Fruit fly (Drosophila melanogaster): ENCODE results near the gene Usp14.

The Usp14 gene

dm6 chr2L:10331066-10331847 is 17.1 kb upstream of the Usp14 start, which contains the start of the genes Schip1 and Cox10:
TSS of gene Schip1 (minus strand) at chr2L:10331116.
TSS of gene Cox10 (plus strand) at chr2L:10331471.
- no peak for TF ChIP-seq Rel (GFP tag; optimal IDR thresholded peaks at IDR 0.05)
- TF ChIP-seq Rel (tag; optimal IDR thresholded peaks at IDR 0.05) = no peak
- no peak for TF ChIP-seq Myc (optimal IDR thresholded peaks at IDR 0.05)
- TF ChIP-seq GATAd (GFP tag; optimal IDR thresholded peaks at IDR 0.05) = no peak
- TF ChIP-seq Hr78 (GFP tag; optimal IDR thresholded peaks at IDR 0.05) = no peak
- TF ChIP-seq dmrt93B (GFP tag; optimal IDR thresholded peaks at IDR 0.05) = no peak

- TF ChIP-seq foxo (GFP tag; optimal IDR thresholded peaks at IDR 0.05) (no peak), Sp1 (GFP tag; optimal IDR thresholded peaks at IDR 0.05) (no peak), lola (GFP tag; optimal IDR thresholded peaks at IDR 0.05) (no peak), Mio (GFP tag; optimal IDR thresholded peaks at IDR 0.05) (no peak), jim (GFP tag; optimal IDR thresholded peaks at IDR 0.05) (no peak), dmrt93B (GFP tag; optimal IDR thresholded peaks at IDR 0.05) (no peak), Abd-B (GFP tag; optimal IDR thresholded peaks at IDR 0.05) (no peak), dl (GFP tag; optimal IDR thresholded peaks at IDR 0.05; ENCODE audit: insufficient read depth in 1 of 2, partially characterized antibody in 2 of 2) (no peak), brk (GFP tag; optimal IDR thresholded peaks at IDR 0.05) (no peak), OdsH (GFP tag; optimal IDR thresholded peaks at IDR 0.05) (no peak), Hr83 (GFP tag; optimal IDR thresholded peaks at IDR 0.05; ENCODE audit: poor library complexity, severe bottlenecking) (no peak), fru (GFP tag; optimal IDR thresholded peaks at IDR 0.05) (no peak), GATAd (GFP tag; optimal IDR thresholded peaks at IDR 0.05) (no peak), Vsx2 (GFP tag; optimal IDR thresholded peaks at IDR 0.05; ENCODE audit: partially characterized antibody) (no peak), pan (optimal IDR thresholded peaks at IDR 0.05) (no peak), CG9705 (GFP tag; optimal IDR thresholded peaks at IDR 0.05) (no peak), br (GFP tag; optimal IDR thresholded peaks at IDR 0.05) (no peak), dsf (GFP tag; optimal IDR thresholded peaks at IDR 0.05; ENCODE audit: borderline replicate concordance) (no peak), sage (GFP tag; optimal IDR thresholded peaks at IDR 0.05) (no peak)
These were observed 13.6 kb upstream of the Usp14 start, which contains the start of gene RnrL for dm6 chr2L:10327790-10328189. TSS of gene RnrL (minus strand) at chr2L:10327943.

- TF ChIP-seq br (GFP tag; optimal IDR thresholded peaks at IDR 0.05) = no peak
- no peak for TF ChIP-seq Abd-B (GFP tag; optimal IDR thresholded peaks at IDR 0.05)
- TF ChIP-seq Rel (GFP tag; optimal IDR thresholded peaks at IDR 0.05) = no peak
- peak; percentile 77 for TF ChIP-seq Rel (tag; optimal IDR thresholded peaks at IDR 0.05)
- TF ChIP-seq pan (optimal IDR thresholded peaks at IDR 0.05) = no peak
- TF ChIP-seq Sp1 (GFP tag; optimal IDR thresholded peaks at IDR 0.05) = no peak
- TF ChIP-seq foxo (GFP tag; optimal IDR thresholded peaks at IDR 0.05) = no peak
These were observed 8.7 kb upstream of the Usp14 start, which contains the start of gene CG5381 for dm6 chr2L:10322773-10323487. TSS of gene CG5381 (minus strand) at chr2L:10323102.

dm6 chr2L:10322176-10322575 is 8.0 kb upstream of the Usp14 start, which contains the start of gene CG4995:
TSS of gene CG4995 (plus strand) at chr2L:10322476.
- no peak for TF ChIP-seq lola (GFP tag; optimal IDR thresholded peaks at IDR 0.05)
- TF ChIP-seq dl (GFP tag; optimal IDR thresholded peaks at IDR 0.05; ENCODE audit: insufficient read depth in 1 of 2, partially characterized antibody in 2 of 2) = no peak
- no peak for TF ChIP-seq Abd-B (GFP tag; optimal IDR thresholded peaks at IDR 0.05)
- TF ChIP-seq N (GFP tag; optimal IDR thresholded peaks at IDR 0.05) = no peak

dm6 chr2L:10321612-10322011 is 7.4 kb upstream of the Usp14 start:
- TF ChIP-seq CG32264 (GFP tag; optimal IDR thresholded peaks at IDR 0.05) (no peak), brk (GFP tag; optimal IDR thresholded peaks at IDR 0.05) (no peak), dl (GFP tag; optimal IDR thresholded peaks at IDR 0.05; ENCODE audit: insufficient read depth in 1 of 2, partially characterized antibody in 2 of 2) (no peak), Rel (GFP tag; optimal IDR thresholded peaks at IDR 0.05) (peak; percentile 21), Rel (tag; optimal IDR thresholded peaks at IDR 0.05) (no peak), Dif (GFP tag; optimal IDR thresholded peaks at IDR 0.05; ENCODE audit: partially characterized antibody) (no peak)

All from whole organism, wandering third instar larva.